Fruit fly (Drosophila melanogaster) whole organism, embryonic: Measurements from ENCODE around the gene borr.

Experiments used
- Atf-2 ChIP-seq: fragments of 200-800 bp; sonication (Bioruptor generic); optimal IDR thresholded peaks from 2 replicates; lab custom pipeline; 2016; ENCODE audit warnings: missing biosample characterization, missing genetic modification characterization
- C15 ChIP-seq: fragments of 200-800 bp; sonication (Bioruptor generic); IDR thresholded peaks from 3 replicates; pipeline ENCODE4 v1.3.6; 2022; ENCODE audit warnings: missing biosample characterization, missing genetic modification characterization
- CG10462 ChIP-seq: fragments of 200-800 bp; sonication (Bioruptor generic); optimal IDR thresholded peaks from 2 replicates; lab custom pipeline; 2016; ENCODE audit warnings: missing biosample characterization, missing genetic modification characterization
- CG11398 ChIP-seq: fragments of 200-800 bp; sonication (Bioruptor generic); optimal IDR thresholded peaks from 2 replicates; lab custom pipeline; 2016; ENCODE audit warnings: missing biosample characterization, missing genetic modification characterization
- CG12104 ChIP-seq: fragments of 200-800 bp; sonication (Bioruptor generic); optimal IDR thresholded peaks from 3 replicates; lab custom pipeline; 2016; ENCODE audit warnings: missing biosample characterization, missing genetic modification characterization
- CG15269 ChIP-seq: fragments of 200-800 bp; sonication (Bioruptor generic); optimal IDR thresholded peaks from 2 replicates; lab custom pipeline; 2018; ENCODE audit warnings: missing biosample characterization, mild to moderate bottlenecking, missing genetic modification characterization, moderate library complexity
- CG17612 ChIP-seq: fragments of 200-800 bp; sonication (Bioruptor generic); IDR thresholded peaks from 2 replicates; pipeline ENCODE4 v1.3.6; 2022; ENCODE audit warnings: missing biosample characterization, missing genetic modification characterization
- CG17912 ChIP-seq: fragments of 200-800 bp; sonication (Bioruptor generic); optimal IDR thresholded peaks from 2 replicates; lab custom pipeline; 2018; ENCODE audit warnings: missing biosample characterization, mild to moderate bottlenecking, missing genetic modification characterization
- CG1832 ChIP-seq: fragments of 200-800 bp; sonication (Bioruptor generic); optimal IDR thresholded peaks from 2 replicates; lab custom pipeline; 2017; ENCODE audit warnings: missing biosample characterization, mild to moderate bottlenecking, missing genetic modification characterization, inconsistent platforms
- CG2678 ChIP-seq: fragments of 200-800 bp; sonication (Bioruptor generic); optimal IDR thresholded peaks from 3 replicates; lab custom pipeline; 2019; ENCODE audit warnings: missing biosample characterization, mild to moderate bottlenecking, missing genetic modification characterization, moderate library complexity
- CG3065 ChIP-seq: fragments of 200-800 bp; sonication (Bioruptor generic); optimal IDR thresholded peaks from 2 replicates; lab custom pipeline; 2016; ENCODE audit warnings: missing biosample characterization, missing genetic modification characterization
- CG31388 ChIP-seq: fragments of 200-800 bp; sonication (Bioruptor generic); optimal IDR thresholded peaks from 2 replicates; lab custom pipeline; 2016; ENCODE audit warnings: missing biosample characterization, missing genetic modification characterization
- CG3163 ChIP-seq: fragments of 200-800 bp; sonication (Bioruptor generic); optimal IDR thresholded peaks from 3 replicates; lab custom pipeline; 2016; ENCODE audit warnings: missing biosample characterization, missing genetic modification characterization
- CG32532 ChIP-seq: fragments of 200-800 bp; sonication (Bioruptor generic); IDR thresholded peaks from 2 replicates; pipeline ENCODE4 v1.3.6; 2022; ENCODE audit warnings: missing biosample characterization, missing genetic modification characterization
- CG34376 ChIP-seq: fragments of 200-800 bp; sonication (Bioruptor generic); optimal IDR thresholded peaks from 2 replicates; lab custom pipeline; 2018; ENCODE audit warnings: missing biosample characterization, mild to moderate bottlenecking, missing genetic modification characterization
- CG4282 ChIP-seq: fragments of 200-800 bp; sonication (Bioruptor generic); optimal IDR thresholded peaks from 2 replicates; lab custom pipeline; 2016; ENCODE audit warnings: missing biosample characterization, missing genetic modification characterization
- CG5180 ChIP-seq: fragments of 200-800 bp; sonication (Bioruptor generic); optimal IDR thresholded peaks from 3 replicates; lab custom pipeline; 2017; ENCODE audit warnings: missing biosample characterization, missing genetic modification characterization, mild to moderate bottlenecking, moderate library complexity, missing genetic modification reagents
- CG8924 ChIP-seq: fragments of 200-800 bp; optimal IDR thresholded peaks from 3 replicates; lab custom pipeline; 2019; ENCODE audit warnings: missing biosample characterization, mild to moderate bottlenecking, missing genetic modification characterization, moderate library complexity
- CHES-1-like ChIP-seq: fragments of 200-800 bp; sonication (Bioruptor generic); optimal IDR thresholded peaks from 2 replicates; lab custom pipeline; 2016; ENCODE audit warnings: missing biosample characterization, missing genetic modification characterization
- Camta ChIP-seq: fragments of 200-800 bp; sonication (Bioruptor generic); optimal IDR thresholded peaks from 2 replicates; lab custom pipeline; 2016; ENCODE audit warnings: missing biosample characterization, missing genetic modification characterization
- Chrac-16 ChIP-seq: fragments of 200-800 bp; sonication (Bioruptor generic); optimal IDR thresholded peaks from 3 replicates; lab custom pipeline; 2016; ENCODE audit warnings: missing biosample characterization, missing genetic modification characterization
- Dfd ChIP-seq, 2 experiments: fragments of >200 bp; optimal IDR thresholded peaks; 2 replicates each; lab custom pipeline; 2017; ENCODE audit warnings: missing biosample characterization in 2 of 2, missing genetic modification characterization in 2 of 2
- Ets97D ChIP-seq: fragments of 200-800 bp; sonication (Bioruptor generic); optimal IDR thresholded peaks from 3 replicates; lab custom pipeline; 2016; ENCODE audit warnings: missing biosample characterization, missing genetic modification characterization
- HmgZ ChIP-seq: fragments of 200-800 bp; sonication (Bioruptor generic); optimal IDR thresholded peaks from 2 replicates; lab custom pipeline; 2018; ENCODE audit warnings: missing biosample characterization, mild to moderate bottlenecking, missing genetic modification characterization
- Hmr ChIP-seq: fragments of 200-800 bp; sonication (Bioruptor generic); optimal IDR thresholded peaks from 3 replicates; lab custom pipeline; 2017; ENCODE audit warnings: mild to moderate bottlenecking, missing biosample characterization, missing genetic modification reagents, missing genetic modification characterization
- Hr78 ChIP-seq, 2 experiments: fragments of 200-800 bp in 1 of 2; fragments of >200 bp in 1 of 2; sonication (Bioruptor generic) in 1 of 2; optimal IDR thresholded peaks; 2 replicates each; lab custom pipeline; 2017 to 2019; ENCODE audit warnings: missing biosample characterization in 2 of 2, missing genetic modification characterization in 2 of 2, mild to moderate bottlenecking in 1 of 2, moderate library complexity in 1 of 2
- Meics ChIP-seq: fragments of 200-800 bp; sonication (Bioruptor generic); optimal IDR thresholded peaks from 2 replicates; lab custom pipeline; 2017; ENCODE audit warnings: missing biosample characterization, mild to moderate bottlenecking, missing genetic modification characterization
- NK7.1 ChIP-seq: fragments of 200-800 bp; sonication (Bioruptor generic); optimal IDR thresholded peaks from 3 replicates; lab custom pipeline; 2016; ENCODE audit warnings: missing biosample characterization, missing genetic modification characterization
- Tbp ChIP-seq: fragments of >200 bp; optimal IDR thresholded peaks from 2 replicates; lab custom pipeline; 2018; ENCODE audit warnings: missing biosample characterization, missing genetic modification characterization
- YL-1 ChIP-seq: fragments of 200-800 bp; sonication (Bioruptor generic); optimal IDR thresholded peaks from 3 replicates; lab custom pipeline; 2017; ENCODE audit warnings: missing biosample characterization, mild to moderate bottlenecking, missing genetic modification characterization
- ab ChIP-seq: fragments of 200-800 bp; sonication (Bioruptor generic); optimal IDR thresholded peaks from 2 replicates; lab custom pipeline; 2016; ENCODE audit warnings: missing biosample characterization, missing genetic modification characterization
- br ChIP-seq: fragments of >200 bp; optimal IDR thresholded peaks from 2 replicates; lab custom pipeline; 2017
- chinmo ChIP-seq: fragments of 200-800 bp; sonication (Bioruptor generic); IDR thresholded peaks from 4 replicates; pipeline ENCODE4 v1.3.6; 2022; ENCODE audit warnings: missing biosample characterization, missing genetic modification characterization; ENCODE audit not compliant: partially characterized antibody
- dan ChIP-seq: fragments of 200-800 bp; sonication (Bioruptor generic); IDR thresholded peaks from 2 replicates; pipeline ENCODE4 v1.3.6; 2022; ENCODE audit warnings: missing biosample characterization, missing genetic modification characterization
- dysf ChIP-seq: fragments of 200-800 bp; sonication (Bioruptor generic); IDR thresholded peaks from 3 replicates; pipeline ENCODE4 v1.3.6; 2022; ENCODE audit warnings: missing biosample characterization, missing genetic modification characterization
- gce ChIP-seq: fragments of 200-800 bp; sonication (Bioruptor generic); IDR thresholded peaks from 3 replicates; pipeline ENCODE4 v1.3.6; 2022; ENCODE audit warnings: missing biosample characterization, missing genetic modification characterization
- gcm ChIP-seq: fragments of 200-800 bp; sonication (Bioruptor generic); optimal IDR thresholded peaks from 2 replicates; lab custom pipeline; 2019; ENCODE audit warnings: missing biosample characterization, mild to moderate bottlenecking, missing genetic modification characterization, moderate library complexity
- grn ChIP-seq: fragments of 200-800 bp; sonication (Bioruptor generic); optimal IDR thresholded peaks from 3 replicates; lab custom pipeline; 2017; ENCODE audit warnings: missing biosample characterization, missing genetic modification characterization
- jigr1 ChIP-seq: fragments of 200-800 bp; sonication (Bioruptor generic); IDR thresholded peaks from 3 replicates; pipeline ENCODE4 v1.3.6; 2022; ENCODE audit warnings: missing biosample characterization, missing genetic modification characterization
- lab ChIP-seq: fragments of 200-800 bp; sonication (Bioruptor generic); optimal IDR thresholded peaks from 3 replicates; lab custom pipeline; 2017; ENCODE audit warnings: missing biosample characterization, missing genetic modification characterization, mild to moderate bottlenecking, moderate library complexity, missing genetic modification reagents
- lilli ChIP-seq: fragments of 200-800 bp; sonication (Bioruptor generic); optimal IDR thresholded peaks from 3 replicates; lab custom pipeline; 2016; ENCODE audit warnings: missing biosample characterization, missing genetic modification characterization
- nmo ChIP-seq: fragments of 200-800 bp; sonication (Bioruptor generic); optimal IDR thresholded peaks from 2 replicates; lab custom pipeline; 2018; ENCODE audit warnings: missing biosample characterization, mild to moderate bottlenecking, missing genetic modification characterization, moderate library complexity
- org-1 ChIP-seq: fragments of 200-800 bp; sonication (Bioruptor generic); optimal IDR thresholded peaks from 2 replicates; lab custom pipeline; 2017; ENCODE audit warnings: missing biosample characterization, missing genetic modification characterization
- phol ChIP-seq: fragments of 200-800 bp; sonication (Bioruptor generic); optimal IDR thresholded peaks from 3 replicates; lab custom pipeline; 2018; ENCODE audit warnings: missing biosample characterization, mild to moderate bottlenecking, missing genetic modification characterization, moderate library complexity
- pros ChIP-seq: fragments of 200-800 bp; sonication (Bioruptor generic); optimal IDR thresholded peaks from 3 replicates; lab custom pipeline; 2019; ENCODE audit warnings: missing biosample characterization, mild to moderate bottlenecking, missing genetic modification characterization, moderate library complexity
- ro ChIP-seq: fragments of 200-800 bp; sonication (Bioruptor generic); IDR thresholded peaks from 2 replicates; pipeline ENCODE4 v1.3.6; 2022; ENCODE audit warnings: missing biosample characterization, missing genetic modification characterization
- salm ChIP-seq: fragments of 200-800 bp; sonication (Bioruptor generic); optimal IDR thresholded peaks from 2 replicates; lab custom pipeline; 2018; ENCODE audit warnings: missing biosample characterization, mild to moderate bottlenecking, missing genetic modification characterization
- ssp ChIP-seq: fragments of 200-800 bp; sonication (Bioruptor generic); IDR thresholded peaks from 2 replicates; pipeline ENCODE4 v1.3.6; 2022; ENCODE audit warnings: missing biosample characterization, missing genetic modification characterization
- tup ChIP-seq: fragments of 200-800 bp; sonication (Bioruptor generic); optimal IDR thresholded peaks from 2 replicates; lab custom pipeline; 2016; ENCODE audit warnings: missing biosample characterization, mild to moderate bottlenecking, missing genetic modification characterization, moderate library complexity
- usp ChIP-seq: fragments of >200 bp; optimal IDR thresholded peaks from 2 replicates; lab custom pipeline; 2017; ENCODE audit warnings: missing biosample characterization, missing genetic modification characterization
- vvl ChIP-seq: fragments of 200-800 bp; sonication (Bioruptor generic); IDR thresholded peaks from 2 replicates; pipeline ENCODE4 v1.3.6; 2022; ENCODE audit warnings: missing biosample characterization, missing genetic modification characterization
- z ChIP-seq: fragments of 200-800 bp; sonication (Bioruptor generic); IDR thresholded peaks from 3 replicates; pipeline ENCODE4 v1.3.6; 2022; ENCODE audit warnings: missing biosample characterization, missing genetic modification characterization

The borr gene

DNA sequence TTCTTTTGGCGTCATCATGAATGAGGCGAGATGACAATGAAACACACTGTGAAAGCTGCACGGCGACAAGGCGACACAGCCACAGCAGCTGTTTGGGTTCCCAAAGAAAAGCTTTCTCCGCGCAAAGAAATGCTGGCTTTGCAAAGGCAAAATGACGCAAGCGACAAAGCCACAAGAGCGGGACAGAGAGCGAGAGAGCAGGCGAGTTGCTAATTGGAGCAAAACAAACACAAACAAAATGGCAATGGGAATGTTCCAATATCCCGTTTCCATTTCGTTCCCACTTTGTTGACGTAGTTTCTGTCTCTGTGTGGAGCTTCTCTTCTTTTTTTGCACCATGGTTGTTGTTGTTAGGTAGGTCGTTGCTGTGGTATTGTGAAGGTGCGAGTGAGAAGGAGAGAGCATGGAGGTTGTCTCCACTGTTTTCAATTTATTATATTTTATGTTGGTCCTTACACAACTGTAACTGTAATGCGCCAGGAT is 47.7 kb downstream of the borr start (continued):
- TF ChIP-seq CG17912 (GFP tag; lab: Kevin White, UChicago) (no peak), gce (GFP tag; lab: Robert Waterston, UW) (no peak), Meics (GFP tag; lab: Kevin White, UChicago) (no peak), CG17612 (no peak), jigr1 (GFP tag; lab: Robert Waterston, UW) (no peak), CG32532 (peak; percentile 59; the same call in 1 of the 2 replicates), gcm (GFP tag; lab: Kevin White, UChicago) (no peak), CHES-1-like (GFP tag; lab: Kevin White, UChicago) (no peak), CG11398 (GFP tag; lab: Kevin White, UChicago) (no peak), CG4282 (GFP tag; lab: Kevin White, UChicago) (no peak), nmo (GFP tag; lab: Kevin White, UChicago) (no peak), grn (GFP tag; lab: Kevin White, UChicago) (peak; percentile 19), CG12104 (GFP tag; lab: Kevin White, UChicago) (no peak), HmgZ (tag; lab: Kevin White, UChicago) (peak; percentile 64), pros (GFP tag; lab: Kevin White, UChicago) (no peak), vvl (GFP tag; lab: Robert Waterston, UW) (peak; percentile 81; the same call in 1 of the 2 replicates), usp (GFP tag; lab: Kevin White, UChicago) (no peak), Hmr (GFP tag; lab: Kevin White, UChicago) (peak; percentile 32), C15 (GFP tag; lab: Robert Waterston, UW) (no peak), dan (GFP tag; lab: Robert Waterston, UW) (no peak), salm (tag; lab: Kevin White, UChicago) (peak; percentile 22), ro (no peak), ab (no peak), ssp (no peak), CG8924 (no peak), Hr78 (GFP tag; optimal IDR thresholded peaks at IDR 0.05; lab: Kevin White, UChicago) (no peak), dysf (GFP tag; lab: Robert Waterston, UW) (no peak; the same call in 2 of the 3 replicates), CG34376 (GFP tag; lab: Kevin White, UChicago) (peak; percentile 68), YL-1 (no peak), phol (tag; lab: Kevin White, UChicago) (no peak), Dfd (GFP tag; optimal IDR thresholded peaks at IDR 0.05; lab: Kevin White, UChicago) (no peak), Camta (GFP tag; lab: Kevin White, UChicago) (no peak), CG31388 (GFP tag; lab: Kevin White, UChicago) (no peak), Chrac-16 (GFP tag; lab: Kevin White, UChicago) (no peak), chinmo (GFP tag; lab: Robert Waterston, UW) (peak; percentile 87; the same call in 2 of the 4 replicates), CG15269 (tag; lab: Kevin White, UChicago) (no peak), Ets97D (GFP tag; lab: Kevin White, UChicago) (no peak), lab (GFP tag; lab: Kevin White, UChicago) (peak; percentile 44), NK7.1 (GFP tag; lab: Kevin White, UChicago) (no peak), Atf-2 (GFP tag; lab: Kevin White, UChicago) (no peak), CG1832 (GFP tag; lab: Kevin White, UChicago) (no peak), CG5180 (no peak), lilli (GFP tag; lab: Kevin White, UChicago) (no peak), Tbp (no peak), CG3163 (GFP tag; lab: Kevin White, UChicago) (peak; percentile 90), br (lab: Kevin White, UChicago) (no peak), CG3065 (GFP tag; lab: Kevin White, UChicago) (no peak), CG2678 (tag; lab: Kevin White, UChicago) (peak; percentile 23), tup (GFP tag; lab: Kevin White, UChicago) (no peak), z (no peak), CG10462 (GFP tag; lab: Kevin White, UChicago) (no peak), org-1 (GFP tag; lab: Kevin White, UChicago) (no peak)
